Worm (Caenorhabditis elegans): ENCODE data around the gene pacs-1.

- TF ChIP-seq W03F9.2 (tag; optimal IDR thresholded peaks at IDR 0.05) (no peak), him-1 (tag; optimal IDR thresholded peaks at IDR 0.05) (no peak)
These were observed 19.9 kb downstream of the pacs-1 start, which contains the start of gene C24B5.4 for ce11 chrV:9197121-9197520.

Measured in whole organism, L4/young adult.